Fruit fly (Drosophila melanogaster): ENCODE data around the gene Cpr76Bc.

DNA sequence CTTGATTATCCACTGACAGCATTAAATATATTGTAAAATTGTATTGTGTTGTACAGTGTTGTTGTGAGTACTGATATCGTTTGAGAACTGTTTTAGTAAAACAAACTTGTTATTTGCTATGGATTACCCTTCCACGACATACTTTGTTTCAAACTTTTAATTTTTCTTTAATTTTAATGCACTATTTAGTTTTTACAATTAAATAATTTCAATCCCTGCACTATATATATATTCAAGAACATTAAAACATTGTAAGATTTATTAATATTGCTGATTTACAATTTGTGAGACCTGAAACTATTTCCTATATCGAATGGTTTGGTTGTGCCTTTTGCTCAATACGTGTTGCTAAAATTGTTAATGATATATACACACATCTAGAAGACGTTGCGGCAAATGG, 23.4 kb downstream of the Cpr76Bc start, which contains the start of the genes CG46434 and Dred:
- TF ChIP-seq ttk (optimal IDR thresholded peaks at IDR 0.05) (no peak), insv (optimal IDR thresholded peaks at IDR 0.05) (no peak)
